Worm (Caenorhabditis elegans) whole organism, early embryonic: ENCODE results near the gene C02F5.10.

ENCODE experiments used
- B0310.2 ChIP-seq: sonication (generic microtip); optimal IDR thresholded peaks from 2 replicates; lab custom pipeline; 2016; ENCODE audit warnings: mild to moderate bottlenecking, missing genetic modification characterization, missing compliant biosample characterization
- aly-1 ChIP-seq: sonication (generic microtip); optimal IDR thresholded peaks from 2 replicates; lab custom pipeline; 2016; ENCODE audit warnings: missing genetic modification characterization, missing compliant biosample characterization
- ama-1 ChIP-seq: fragments of 150-350 bp; optimal IDR thresholded peaks from 2 replicates; lab custom pipeline; 2014
- ceh-13 ChIP-seq: fragments of 200-800 bp; sonication (Bioruptor generic); optimal IDR thresholded peaks from 2 replicates; lab custom pipeline; 2018; ENCODE audit warnings: mild to moderate bottlenecking, missing genetic modification characterization, missing compliant biosample characterization
- ets-7 ChIP-seq: sonication (generic microtip); optimal IDR thresholded peaks from 2 replicates; lab custom pipeline; 2016; ENCODE audit warnings: missing genotype, missing genetic modification characterization, missing compliant biosample characterization
- flt-1 ChIP-seq: fragments of 200-800 bp; sonication (Bioruptor generic); IDR thresholded peaks from 2 replicates; pipeline ENCODE4 v1.3.6; 2022; ENCODE audit warnings: missing genetic modification characterization, missing compliant biosample characterization
- hmbx-1 ChIP-seq: sonication (generic microtip); optimal IDR thresholded peaks from 2 replicates; lab custom pipeline; 2016; ENCODE audit warnings: mild to moderate bottlenecking, missing genetic modification characterization, missing compliant biosample characterization
- hnd-1 ChIP-seq: sonication (generic microtip); optimal IDR thresholded peaks from 2 replicates; lab custom pipeline; 2016; ENCODE audit warnings: missing genetic modification characterization, missing compliant biosample characterization
- pes-1 ChIP-seq: fragments of 200-800 bp; sonication (Bioruptor generic); IDR thresholded peaks from 2 replicates; pipeline ENCODE4 v1.3.6; 2022; ENCODE audit warnings: missing genetic modification reagents, missing genetic modification characterization, missing compliant biosample characterization
- scrt-1 ChIP-seq: fragments of 200-800 bp; sonication (Bioruptor generic); IDR thresholded peaks from 2 replicates; pipeline ENCODE4 v1.3.6; 2022; ENCODE audit warnings: missing genetic modification characterization, missing compliant biosample characterization
- sea-1 ChIP-seq: fragments of 200-800 bp; sonication (Bioruptor generic); conservative IDR thresholded peaks from 2 replicates; pipeline ENCODE4 v1.3.6; 2022; ENCODE audit warnings: missing genetic modification characterization, missing compliant biosample characterization
- tbx-37 ChIP-seq: fragments of 200-800 bp; sonication (Bioruptor generic); conservative IDR thresholded peaks from 2 replicates; pipeline ENCODE4 v1.3.6; 2022; ENCODE audit warnings: missing genetic modification reagents, missing genetic modification characterization, missing compliant biosample characterization

- TF ChIP-seq B0310.2 (no peak), aly-1 (no peak), ama-1 (no peak), flt-1 (no peak), hmbx-1 (no peak), scrt-1 (GFP tag; lab: Robert Waterston, UW) (no peak), hnd-1 (tag; lab: Kevin White, UChicago) (no peak), tbx-37 (no peak), ceh-13 (GFP tag; lab: Kevin White, UChicago) (no peak), sea-1 (GFP tag; lab: Robert Waterston, UW) (no peak), ets-7 (tag; lab: Kevin White, UChicago) (no peak), pes-1 (GFP tag; lab: Robert Waterston, UW) (no peak)
Observed at ce11 chrIII:8265753-8266152, 16.5 kb upstream of the C02F5.10 start, which contains the start of gene mrps-9.
